Worm (Caenorhabditis elegans): ENCODE results near the gene T08A9.13.

T08A9.13 gene

DNA sequence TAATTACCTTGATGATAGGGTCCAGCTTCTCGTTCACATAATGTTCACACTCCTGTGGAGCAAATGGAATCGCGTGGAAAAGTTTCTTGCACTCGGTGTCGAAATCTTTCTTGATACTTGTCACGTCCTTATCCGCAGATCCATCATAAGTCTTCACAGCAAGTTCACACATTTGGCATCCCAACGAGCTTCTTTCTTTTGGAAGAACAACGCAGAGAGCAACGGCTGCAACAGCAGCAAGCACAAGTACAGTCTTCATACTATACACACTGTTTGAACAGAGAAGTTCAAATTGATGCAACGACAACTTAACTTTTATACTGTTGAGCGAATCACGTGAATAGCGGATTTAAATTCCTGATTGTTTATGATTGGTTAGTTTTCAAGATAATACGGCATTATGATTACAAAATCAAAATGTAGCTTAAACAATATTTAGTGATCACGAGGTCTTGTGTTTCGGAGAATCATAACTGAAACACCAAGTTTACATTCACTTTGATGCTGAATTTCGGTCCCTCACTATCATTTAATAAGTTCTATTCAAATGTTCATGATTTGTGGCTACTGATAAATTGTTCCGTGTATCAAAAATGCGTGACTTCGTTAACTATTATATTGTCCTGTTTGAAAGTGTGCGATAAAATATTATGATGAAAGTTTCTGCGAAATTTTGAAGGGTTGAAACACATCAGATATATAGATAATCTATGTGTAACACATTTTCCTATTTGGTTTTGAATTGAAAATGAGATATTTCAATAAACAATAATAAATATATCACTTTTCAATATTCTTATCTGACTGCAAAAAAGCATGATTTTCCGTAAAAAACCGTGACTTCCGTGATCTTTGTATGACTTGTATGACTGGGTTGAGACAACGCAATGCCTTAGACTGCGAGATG lies 5.5 kb downstream of the T08A9.13 start, which contains the start of the genes spp-2 and spp-6:
TSS of gene spp-2 (minus strand) at position 334 of the 907 bp plus-strand sequence.
TSS of gene spp-6 (plus strand) at position 857 of the 907 bp plus-strand sequence.
- TF ChIP-seq unc-62 (GFP tag; optimal IDR thresholded peaks at IDR 0.05), result no peak

DNA sequence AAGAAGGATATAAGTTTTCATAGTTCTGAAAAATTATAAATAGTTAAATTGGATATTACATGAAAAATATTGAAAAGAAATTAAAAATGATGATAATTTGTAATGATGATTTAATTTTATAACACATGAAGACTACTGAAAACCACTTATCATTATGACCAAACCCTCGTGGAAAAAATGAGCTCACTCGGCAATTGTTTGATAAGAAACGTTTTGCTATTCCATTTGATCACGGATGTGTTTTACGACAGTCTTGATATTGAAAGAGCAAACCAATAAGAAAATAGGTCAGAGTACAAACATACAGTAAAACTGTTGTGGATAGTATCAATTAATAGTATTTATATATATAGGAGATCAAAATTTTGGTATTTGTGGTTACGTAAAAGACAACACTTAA lies 6.9 kb downstream of the T08A9.13 start, which contains the start of gene spp-3:
TSS of gene spp-3 (minus strand) at position 25 of the 400 bp plus-strand sequence.
- TF ChIP-seq unc-62 (GFP tag; optimal IDR thresholded peaks at IDR 0.05), result no peak

DNA sequence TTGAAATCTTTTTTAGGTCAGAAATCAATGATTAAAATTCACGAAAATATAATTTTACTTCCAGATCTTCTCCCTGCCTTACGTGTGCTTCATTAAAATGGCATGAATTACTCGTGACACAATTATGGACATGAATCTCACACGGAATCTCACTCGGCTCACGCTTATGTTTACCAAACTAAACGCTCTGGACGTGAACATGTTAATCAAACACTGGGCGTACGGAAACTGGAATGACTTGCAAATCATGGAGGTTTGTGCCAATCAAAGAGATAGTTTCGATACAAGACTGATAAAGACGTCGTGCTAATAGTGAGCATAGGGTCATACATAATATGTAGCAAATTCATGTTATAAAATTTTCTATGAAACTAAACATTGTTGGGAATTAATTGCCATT lies 7.7 kb downstream of the T08A9.13 start:
- no peak for TF ChIP-seq unc-62 (GFP tag; optimal IDR thresholded peaks at IDR 0.05)

DNA sequence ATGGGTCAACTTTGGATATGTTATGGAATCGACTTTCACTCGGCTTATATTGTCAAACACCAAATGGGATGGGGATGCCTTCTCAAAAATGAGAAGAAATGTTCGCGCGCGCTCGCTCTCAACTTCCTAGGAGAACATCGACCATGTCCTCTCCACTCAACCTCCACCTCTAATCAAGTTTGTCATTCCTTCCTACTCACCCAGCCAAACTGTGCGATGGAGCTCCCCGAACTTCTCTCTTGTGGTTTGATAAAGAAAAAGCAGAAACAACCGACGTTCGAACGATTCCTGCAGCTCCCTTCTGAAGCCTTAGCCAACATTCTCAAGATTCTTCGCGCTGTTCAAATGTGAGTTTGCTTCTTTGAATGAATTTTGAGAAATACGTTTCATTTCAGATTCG lies 9.0 kb downstream of the T08A9.13 start:
- TF ChIP-seq unc-62 (GFP tag; optimal IDR thresholded peaks at IDR 0.05), result no peak

DNA sequence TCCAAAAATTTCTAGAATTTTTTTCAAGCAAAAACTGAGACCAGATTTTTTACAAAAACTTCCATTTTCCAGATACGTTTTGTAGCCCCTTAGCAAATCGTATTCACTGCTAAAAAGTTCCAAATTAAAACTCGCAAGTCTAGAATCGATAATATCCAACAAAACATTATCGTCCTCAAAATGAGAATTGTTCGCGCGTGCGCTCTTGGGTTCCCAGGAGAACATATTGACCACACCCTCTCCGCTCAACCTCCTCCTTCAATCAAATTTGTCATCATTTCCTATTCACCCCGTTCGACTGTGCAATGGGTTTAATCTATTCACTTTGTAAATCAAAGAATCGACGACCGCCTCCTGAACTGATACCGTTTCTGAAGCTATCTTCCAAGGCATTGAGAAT lies 10.4 kb downstream of the T08A9.13 start:
- no peak for TF ChIP-seq unc-62 (GFP tag; optimal IDR thresholded peaks at IDR 0.05)

DNA sequence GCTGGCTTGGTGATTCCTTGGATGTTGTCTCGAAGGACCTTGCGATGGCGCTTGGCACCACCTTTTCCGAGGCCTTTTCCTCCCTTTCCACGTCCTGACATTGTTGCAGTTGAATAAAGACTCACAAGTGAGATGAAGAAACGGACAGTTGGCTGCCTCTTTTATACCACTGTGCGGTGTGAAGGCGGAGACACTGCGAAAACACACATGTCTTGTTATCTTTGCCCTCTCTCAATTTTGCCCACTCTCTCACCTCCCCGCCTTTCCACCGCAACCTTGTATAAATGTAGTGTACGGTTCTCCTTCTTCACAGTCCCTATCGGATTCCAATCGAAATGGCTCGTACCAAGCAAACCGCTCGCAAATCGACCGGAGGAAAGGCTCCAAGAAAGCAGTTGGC lies 12.4 kb downstream of the T08A9.13 start, which contains the start of the genes his-38 and his-40:
TSS of gene his-38 (minus strand) at position 101 of the 400 bp plus-strand sequence.
TSS of gene his-40 (plus strand) at position 336 of the 400 bp plus-strand sequence.
- no peak for TF ChIP-seq unc-62 (GFP tag; optimal IDR thresholded peaks at IDR 0.05)

DNA sequence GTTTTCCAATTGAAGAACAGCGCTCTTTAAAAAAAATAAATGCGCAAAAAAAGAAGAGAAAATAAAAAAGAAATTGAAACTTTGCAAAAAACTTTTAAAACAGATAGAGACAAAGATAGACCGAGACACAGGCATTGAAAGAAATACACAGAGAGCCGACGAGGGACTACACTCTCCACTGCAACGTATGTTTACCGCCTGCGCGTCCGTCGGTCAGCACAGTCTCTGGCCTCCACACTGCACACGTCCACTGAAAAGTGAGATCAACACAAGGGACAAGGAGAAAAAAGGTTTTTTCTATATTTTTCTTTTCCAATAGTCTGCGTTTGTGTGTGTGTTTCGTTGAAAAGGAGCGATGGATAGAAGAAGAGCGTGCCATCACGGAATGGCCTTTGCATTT lies 15.8 kb downstream of the T08A9.13 start:
- no peak for TF ChIP-seq unc-62 (GFP tag; optimal IDR thresholded peaks at IDR 0.05)

DNA sequence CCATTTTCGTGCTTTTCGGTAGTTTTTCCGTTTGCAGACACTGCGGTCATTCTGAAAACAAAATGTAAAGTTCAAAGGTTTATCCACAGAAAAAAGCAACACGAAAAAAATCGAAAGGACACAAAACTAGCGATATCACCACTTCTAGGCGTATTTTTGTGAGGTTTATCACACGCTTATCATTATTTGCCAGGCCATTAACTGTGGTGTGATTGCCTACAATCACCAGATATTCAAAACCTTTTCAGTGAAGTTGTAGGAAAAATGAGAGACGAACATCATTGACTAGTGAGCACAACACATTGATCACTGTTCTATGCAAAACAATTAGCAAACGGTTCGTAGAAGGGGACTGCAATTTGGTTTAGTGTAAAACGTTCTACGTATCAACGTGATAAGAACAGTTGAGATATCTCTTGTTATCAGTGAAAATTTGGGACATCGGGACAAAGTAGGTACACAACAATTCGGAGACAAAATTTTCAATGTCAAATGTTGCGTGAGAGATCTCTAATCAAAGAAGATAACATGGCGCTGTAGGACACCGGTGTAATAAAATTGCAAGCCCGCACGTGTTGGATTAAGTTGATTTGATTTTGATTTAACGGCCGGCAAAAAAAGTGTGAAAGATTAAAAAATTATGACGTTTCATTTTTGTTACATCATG lies 16.6 kb downstream of the T08A9.13 start, which contains the start of gene sur-5:
TSS of gene sur-5 (minus strand) at position 51 of the 667 bp plus-strand sequence.
- no peak for TF ChIP-seq unc-62 (GFP tag; optimal IDR thresholded peaks at IDR 0.05)

DNA sequence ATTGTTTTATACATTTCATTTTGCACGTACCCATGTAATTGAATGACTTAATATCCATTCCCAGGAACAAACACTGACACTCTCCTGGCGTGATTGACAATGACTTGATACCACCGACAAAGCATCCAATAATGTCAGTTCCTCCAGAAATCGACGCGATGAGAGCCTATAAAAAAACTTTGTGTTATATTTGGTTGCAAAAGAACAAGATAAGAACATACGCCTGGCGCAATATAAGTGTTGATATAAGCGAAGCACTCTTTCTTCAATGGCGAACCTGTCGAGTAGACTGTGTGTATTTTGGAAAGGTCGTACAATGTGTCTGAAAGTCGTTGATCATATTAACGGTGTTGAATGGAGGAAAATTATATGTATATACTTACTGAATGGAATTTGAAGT lies 19.1 kb downstream of the T08A9.13 start:
- TF ChIP-seq unc-62 (GFP tag; optimal IDR thresholded peaks at IDR 0.05), result no peak

DNA sequence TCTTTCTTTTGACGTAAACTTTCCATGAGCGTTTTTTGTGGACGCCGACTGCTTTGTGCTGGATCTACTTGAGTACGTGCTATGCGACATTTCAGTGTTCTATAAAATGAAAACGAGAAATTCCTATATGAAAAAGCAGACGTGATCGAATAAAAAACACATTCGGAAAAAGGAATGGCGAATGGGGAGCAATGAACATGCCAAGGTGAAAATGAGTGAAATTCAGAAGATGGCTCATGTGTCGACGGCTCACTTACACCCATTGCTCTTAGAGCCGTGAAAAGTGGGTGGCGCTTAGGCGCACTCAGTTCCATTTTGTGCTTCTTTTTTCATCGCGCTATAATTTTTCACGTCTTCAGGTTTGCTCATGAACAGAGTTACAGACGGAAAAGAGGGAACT lies 23.6 kb downstream of the T08A9.13 start, which contains the start of gene K03A1.4:
TSS of gene K03A1.4 (minus strand) at position 101 of the 400 bp plus-strand sequence.
- TF ChIP-seq unc-62 (GFP tag; optimal IDR thresholded peaks at IDR 0.05), result no peak

DNA sequence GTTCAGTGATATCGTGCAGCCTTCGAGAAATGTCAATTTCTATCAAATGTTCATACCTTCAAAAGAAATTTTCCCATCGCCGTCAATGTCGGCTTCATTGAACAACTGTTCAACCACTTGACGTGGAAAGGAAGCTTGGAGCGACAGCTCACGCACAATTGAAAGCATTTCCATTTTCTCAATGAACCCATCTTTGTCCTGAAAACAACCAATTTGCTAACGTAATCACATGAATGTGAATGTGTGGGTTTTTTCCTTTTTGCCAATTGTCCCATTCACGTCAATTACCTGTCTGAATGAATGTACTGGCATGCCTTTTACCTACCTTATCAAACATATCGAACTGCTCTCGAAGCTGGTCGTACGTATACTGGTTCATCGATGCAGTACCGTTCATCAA lies 25.9 kb downstream of the T08A9.13 start:
- no peak for TF ChIP-seq unc-62 (GFP tag; optimal IDR thresholded peaks at IDR 0.05)

DNA sequence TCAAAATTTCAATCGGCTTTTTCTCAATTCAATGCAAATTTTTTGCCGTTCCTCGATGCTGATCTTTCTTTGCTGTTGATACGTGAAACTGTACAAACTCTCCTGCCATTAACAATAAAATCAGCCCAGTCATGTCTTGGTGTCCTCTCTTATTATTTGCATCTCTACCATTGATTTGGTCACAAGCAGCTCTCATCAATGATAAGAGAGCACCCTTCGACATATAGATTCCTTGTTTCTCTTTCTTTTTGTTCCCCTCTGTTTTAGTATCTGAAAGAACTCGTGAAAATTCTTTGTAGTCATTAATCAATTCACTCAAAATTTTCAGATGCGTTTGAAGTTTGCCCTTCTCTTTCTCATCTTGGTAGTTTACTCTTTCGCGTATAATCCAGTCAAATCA lies 30.4 kb downstream of the T08A9.13 start, which contains the start of gene lron-7:
TSS of gene lron-7 (plus strand) at position 323 of the 400 bp plus-strand sequence.
- TF ChIP-seq unc-62 (GFP tag; optimal IDR thresholded peaks at IDR 0.05), result no peak

DNA sequence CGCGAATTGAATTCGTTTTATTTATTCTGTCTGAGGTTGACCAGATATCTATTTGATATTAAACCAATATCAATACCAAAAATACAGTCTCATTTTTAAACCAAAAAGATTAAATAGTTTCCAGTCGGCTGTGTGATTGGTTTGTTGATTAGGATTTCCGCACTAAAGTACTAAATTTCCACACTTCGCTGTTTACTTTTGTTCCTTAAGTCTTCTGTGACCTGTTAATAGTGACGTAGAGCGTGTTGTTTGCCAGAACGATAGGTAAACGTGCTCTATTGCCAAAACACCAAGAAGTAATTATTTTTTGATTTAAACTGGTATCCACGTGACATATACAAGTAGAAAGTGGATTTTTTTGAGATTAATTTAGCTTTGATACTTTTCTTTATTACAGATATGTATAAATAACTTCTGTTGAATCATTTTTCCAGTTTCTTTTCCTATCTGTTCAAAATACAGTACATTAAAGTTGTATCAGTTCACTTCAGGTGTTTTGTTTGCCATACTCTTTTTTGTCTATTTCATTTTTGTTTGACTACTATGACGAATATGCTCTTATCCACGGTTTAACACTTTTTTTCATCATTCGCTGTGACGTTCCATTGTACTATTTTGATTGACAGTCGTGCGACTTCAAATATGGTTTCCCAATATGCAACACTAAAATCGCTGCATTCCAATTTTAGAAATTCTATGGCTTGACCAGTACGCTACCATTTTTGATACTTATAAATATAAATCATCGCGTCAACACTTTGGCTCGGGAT lies 31.2 kb downstream of the T08A9.13 start:
- no peak for TF ChIP-seq unc-62 (GFP tag; optimal IDR thresholded peaks at IDR 0.05)

DNA sequence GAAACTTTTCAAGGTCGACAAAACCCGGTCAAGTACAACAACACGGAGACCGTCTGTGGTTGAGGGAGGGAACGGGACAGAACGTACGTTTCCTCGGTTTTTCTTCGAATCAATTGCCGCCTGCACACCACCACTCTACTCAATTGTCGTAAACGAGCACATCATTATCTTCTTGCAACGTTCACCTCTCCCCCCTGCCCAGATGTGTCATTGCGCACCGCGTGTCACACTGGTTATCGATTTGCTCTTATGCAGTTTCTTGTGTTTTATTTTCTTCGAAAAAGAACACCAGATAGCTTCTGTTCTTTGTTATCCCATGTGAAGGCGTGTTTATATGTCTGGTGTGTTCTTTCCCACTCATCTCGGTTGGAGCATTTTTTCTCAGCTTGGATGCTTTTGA lies 32.7 kb downstream of the T08A9.13 start:
- no peak for TF ChIP-seq unc-62 (GFP tag; optimal IDR thresholded peaks at IDR 0.05)

DNA sequence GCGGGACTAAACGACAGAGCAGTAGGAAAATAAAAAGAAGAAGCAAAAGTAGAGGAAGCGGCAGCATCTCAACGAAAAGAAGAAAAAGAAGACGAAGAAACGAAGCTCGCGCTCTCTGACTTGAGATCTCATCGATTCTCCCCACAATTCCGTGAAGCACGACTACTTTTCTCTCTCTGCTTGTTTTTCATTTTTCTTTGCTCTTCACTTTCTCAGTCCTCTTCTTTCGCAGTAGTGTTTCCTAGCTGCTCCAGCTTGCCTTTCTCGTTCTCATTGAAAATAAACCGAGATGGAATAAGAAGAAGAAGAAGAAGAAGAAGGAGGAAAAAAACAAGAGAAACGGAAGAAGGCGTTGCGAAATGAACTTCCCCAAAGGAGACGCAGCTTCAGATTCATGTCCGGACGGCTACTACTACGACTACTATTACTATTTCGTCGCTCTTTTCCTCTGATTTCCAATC lies 37.5 kb downstream of the T08A9.13 start:
- TF ChIP-seq unc-62 (GFP tag; optimal IDR thresholded peaks at IDR 0.05), result no peak

Data from whole organism, dauer.